Fruit fly (Drosophila melanogaster): Measurements from ENCODE around the gene RpL22.

DNA sequence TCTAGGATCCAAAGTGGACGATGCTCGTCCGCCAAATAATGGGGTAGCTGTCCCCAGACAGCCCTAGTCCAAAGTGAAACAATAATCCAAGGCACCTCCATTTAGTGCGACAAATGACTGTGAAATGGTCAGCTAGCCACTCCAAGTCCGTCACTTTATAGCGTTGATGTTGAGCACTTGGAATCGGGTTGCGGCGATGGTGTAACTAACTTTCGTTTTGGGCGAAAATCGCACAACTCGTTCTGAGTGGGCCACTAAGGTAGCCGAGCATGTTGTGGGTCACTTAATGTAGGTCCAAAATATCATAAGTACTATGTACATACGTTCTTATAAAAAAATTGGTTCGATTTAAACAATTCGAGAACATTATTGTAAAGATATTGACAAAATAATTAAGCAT lies 11.4 kb downstream of the RpL22 start, which contains the start of gene CG13361:
- TF ChIP-seq h (optimal IDR thresholded peaks at IDR 0.05) (no peak), psq (optimal IDR thresholded peaks at IDR 0.05) (no peak)
